Fruit fly (Drosophila melanogaster): ENCODE results near the gene CG17267.

Gene CG17267

dm6 chr3R:20756429-20756828, 17.5 kb upstream of the CG17267 start, which contains the start of gene Syp:
Gene Syp (plus strand): TSS chr3R:20756729.
- TF ChIP-seq eg (GFP tag; IDR thresholded peaks at IDR 0.05), result no peak
- TF ChIP-seq Hr38 (GFP tag; optimal IDR thresholded peaks at IDR 0.05), result no peak
- TF ChIP-seq Gug (GFP tag; IDR thresholded peaks at IDR 0.05), result no peak
- no peak for TF ChIP-seq Sox15 (GFP tag; optimal IDR thresholded peaks at IDR 0.05)
- no peak for TF ChIP-seq CG10669 (GFP tag; optimal IDR thresholded peaks at IDR 0.05)
- TF ChIP-seq Eip93F (GFP tag; optimal IDR thresholded peaks at IDR 0.05), result no peak
- TF ChIP-seq pdm3 (GFP tag; optimal IDR thresholded peaks at IDR 0.05), result no peak
- no peak for TF ChIP-seq Hr4 (GFP tag; optimal IDR thresholded peaks at IDR 0.05)

- TF ChIP-seq CG16779 (tag; optimal IDR thresholded peaks at IDR 0.05) (no peak), CG8119 (GFP tag; IDR thresholded peaks at IDR 0.05) (no peak), Hr39 (GFP tag; optimal IDR thresholded peaks at IDR 0.05) (no peak), CG1621 (tag; optimal IDR thresholded peaks at IDR 0.05) (no peak), CG11902 (GFP tag; optimal IDR thresholded peaks at IDR 0.05) (no peak), lz (GFP tag; optimal IDR thresholded peaks at IDR 0.05) (no peak), salr (GFP tag; optimal IDR thresholded peaks at IDR 0.05) (no peak), Ets96B (tag; optimal IDR thresholded peaks at IDR 0.05) (no peak), CG32006 (GFP tag; optimal IDR thresholded peaks at IDR 0.05) (no peak), svp (GFP tag) (no peak), vri (GFP tag; optimal IDR thresholded peaks at IDR 0.05) (no peak), ss (GFP tag; optimal IDR thresholded peaks at IDR 0.05) (no peak), CG6276 (GFP tag; optimal IDR thresholded peaks at IDR 0.05) (no peak)
These were observed 16.1 kb upstream of the CG17267 start for dm6 chr3R:20754991-20755390.

- TF ChIP-seq CG8119 (GFP tag; IDR thresholded peaks at IDR 0.05) (no peak), CG6792 (GFP tag; optimal IDR thresholded peaks at IDR 0.05) (no peak), CG31627 (GFP tag; optimal IDR thresholded peaks at IDR 0.05) (no peak), Blimp-1 (GFP tag; optimal IDR thresholded peaks at IDR 0.05) (no peak), CG11294 (GFP tag; IDR thresholded peaks at IDR 0.05) (no peak), CG7368 (GFP tag; optimal IDR thresholded peaks at IDR 0.05) (no peak), CG6163 (GFP tag; IDR thresholded peaks at IDR 0.05) (no peak), Sox14 (GFP tag; optimal IDR thresholded peaks at IDR 0.05) (no peak), Ets21C (GFP tag; optimal IDR thresholded peaks at IDR 0.05) (no peak)
These were observed 10.6 kb upstream of the CG17267 start for dm6 chr3R:20749536-20749935.

- TF ChIP-seq CG8632 (GFP tag; optimal IDR thresholded peaks at IDR 0.05) (no peak), CG11762 (GFP tag; optimal IDR thresholded peaks at IDR 0.05; ENCODE audit: insufficient read depth) (no peak), Blimp-1 (GFP tag; optimal IDR thresholded peaks at IDR 0.05) (no peak), CG11294 (GFP tag; IDR thresholded peaks at IDR 0.05) (no peak), spab (GFP tag; optimal IDR thresholded peaks at IDR 0.05) (no peak), CG3032 (tag; optimal IDR thresholded peaks at IDR 0.05) (no peak), Met (GFP tag; optimal IDR thresholded peaks at IDR 0.05) (no peak), CG6792 (GFP tag; optimal IDR thresholded peaks at IDR 0.05) (no peak), Sox15 (GFP tag; optimal IDR thresholded peaks at IDR 0.05) (no peak), fd59A (GFP tag; optimal IDR thresholded peaks at IDR 0.05) (no peak), CG4318 (GFP tag; optimal IDR thresholded peaks at IDR 0.05) (no peak), achi (GFP tag; optimal IDR thresholded peaks at IDR 0.05) (no peak), dsx (GFP tag; optimal IDR thresholded peaks at IDR 0.05; ENCODE audit: poor library complexity, severe bottlenecking) (no peak), CG16779 (tag; optimal IDR thresholded peaks at IDR 0.05) (no peak)
These were observed 10.1 kb upstream of the CG17267 start, which contains the start of gene Prosalpha4T1 for dm6 chr3R:20748974-20749373. Gene Prosalpha4T1 (minus strand): TSS chr3R:20749074.

Data from whole organism, prepupa.